Worm (Caenorhabditis elegans) whole organism, L3 larva: ENCODE measurements around the gene Y37E11B.2.

ENCODE experiments used
- ZK546.5 ChIP-seq: sonication (generic microtip); optimal IDR thresholded peaks from 2 replicates; lab custom pipeline; 2017; ENCODE audit warnings: missing biosample characterization, missing genetic modification characterization
- ceh-16 ChIP-seq: sonication (generic microtip); optimal IDR thresholded peaks from 2 replicates; lab custom pipeline; 2017; ENCODE audit warnings: missing biosample characterization, missing genetic modification characterization
- ceh-28 ChIP-seq: fragments of 150-350 bp; optimal IDR thresholded peaks from 2 replicates; lab custom pipeline; 2014; ENCODE audit warnings: missing biosample characterization, missing genetic modification reagents, missing genetic modification characterization
- daf-12 ChIP-seq: fragments of 150-350 bp; optimal IDR thresholded peaks from 2 replicates; lab custom pipeline; 2014; ENCODE audit warnings: missing biosample characterization, missing genetic modification reagents, missing genetic modification characterization
- egl-27 ChIP-seq: sonication (generic microtip); optimal IDR thresholded peaks from 4 replicates; lab custom pipeline; 2017; ENCODE audit warnings: missing biosample characterization, missing genetic modification reagents, missing genetic modification characterization
- elt-1 ChIP-seq: fragments of 150-350 bp; optimal IDR thresholded peaks from 2 replicates; lab custom pipeline; 2014; ENCODE audit warnings: missing biosample characterization, missing genetic modification characterization
- elt-2 ChIP-seq: sonication (generic microtip); optimal IDR thresholded peaks from 2 replicates; lab custom pipeline; 2016; ENCODE audit warnings: missing genetic modification reagents, mild to moderate bottlenecking, missing genetic modification characterization, missing compliant biosample characterization
- elt-3 ChIP-seq, 3 experiments: fragments of 150-350 bp in 1 of 3; sonication (generic microtip) in 2 of 3; optimal IDR thresholded peaks; 2 replicates in 2 of 3; 4 replicates in 1 of 3; lab custom pipeline; 2014 to 2017; ENCODE audit warnings: missing biosample characterization in 3 of 3, missing genetic modification characterization in 3 of 3
- fkh-10 ChIP-seq: sonication (generic microtip); optimal IDR thresholded peaks from 2 replicates; lab custom pipeline; 2017; ENCODE audit warnings: missing biosample characterization, missing genetic modification reagents, missing genetic modification characterization
- fkh-2 ChIP-seq: fragments of 150-350 bp; optimal IDR thresholded peaks from 2 replicates; lab custom pipeline; 2014; ENCODE audit warnings: missing biosample characterization, missing genetic modification reagents, missing genetic modification characterization
- fos-1 ChIP-seq: fragments of 150-350 bp; optimal IDR thresholded peaks from 2 replicates; lab custom pipeline; 2014; ENCODE audit warnings: missing biosample characterization, missing genetic modification characterization
- jun-1 ChIP-seq: fragments of 150-350 bp; optimal IDR thresholded peaks from 2 replicates; lab custom pipeline; 2014; ENCODE audit warnings: missing biosample characterization, missing genetic modification reagents, missing genetic modification characterization
- lin-15B ChIP-seq: fragments of 150-350 bp; optimal IDR thresholded peaks from 2 replicates; lab custom pipeline; 2014; ENCODE audit warnings: missing biosample characterization, missing genetic modification characterization
- lin-39 ChIP-seq: fragments of 150-350 bp; optimal IDR thresholded peaks from 2 replicates; lab custom pipeline; 2018; ENCODE audit warnings: missing biosample characterization, missing genetic modification reagents, missing genetic modification characterization
- lsy-12 ChIP-seq: sonication (generic microtip); optimal IDR thresholded peaks from 2 replicates; lab custom pipeline; 2016; ENCODE audit warnings: mild to moderate bottlenecking, missing genetic modification characterization, missing compliant biosample characterization
- mdl-1 ChIP-seq: fragments of 150-350 bp; optimal IDR thresholded peaks from 2 replicates; lab custom pipeline; 2014; ENCODE audit warnings: missing biosample characterization, missing genetic modification characterization
- mml-1 ChIP-seq: fragments of 150-350 bp; sonication (generic microtip); optimal IDR thresholded peaks from 3 replicates; lab custom pipeline; 2014; ENCODE audit warnings: missing biosample characterization, missing genetic modification characterization
- nfya-1 ChIP-seq: sonication (generic microtip); optimal IDR thresholded peaks from 2 replicates; lab custom pipeline; 2017; ENCODE audit warnings: missing genetic modification characterization, mild to moderate bottlenecking, missing compliant biosample characterization, antibody characterized with exemption, moderate library complexity; ENCODE audit not compliant: insufficient read depth
- nhr-11 ChIP-seq: fragments of 150-350 bp; optimal IDR thresholded peaks from 2 replicates; lab custom pipeline; 2014; ENCODE audit warnings: missing biosample characterization, missing genetic modification characterization
- nhr-12 ChIP-seq: fragments of 150-350 bp; optimal IDR thresholded peaks from 2 replicates; lab custom pipeline; 2014; ENCODE audit warnings: missing biosample characterization, missing genetic modification characterization
- nhr-23 ChIP-seq: fragments of 150-350 bp; optimal IDR thresholded peaks from 2 replicates; lab custom pipeline; 2014; ENCODE audit warnings: missing biosample characterization, missing genetic modification reagents, missing genetic modification characterization
- nhr-237 ChIP-seq: fragments of 150-350 bp; optimal IDR thresholded peaks from 2 replicates; lab custom pipeline; 2014; ENCODE audit warnings: missing biosample characterization, missing genetic modification characterization
- nhr-25 ChIP-seq: sonication (generic microtip); optimal IDR thresholded peaks from 2 replicates; lab custom pipeline; 2017; ENCODE audit warnings: missing biosample characterization, missing genetic modification characterization
- nhr-67 ChIP-seq: fragments of 150-350 bp; optimal IDR thresholded peaks from 2 replicates; lab custom pipeline; 2014; ENCODE audit warnings: missing biosample characterization, missing genetic modification characterization
- nhr-77 ChIP-seq: fragments of 150-350 bp; optimal IDR thresholded peaks from 2 replicates; lab custom pipeline; 2014; ENCODE audit warnings: missing biosample characterization, missing genetic modification characterization
- pha-4 ChIP-seq: fragments of 150-350 bp; optimal IDR thresholded peaks from 2 replicates; lab custom pipeline; 2014; ENCODE audit warnings: missing biosample characterization, missing genetic modification reagents, missing genetic modification characterization
- sea-2 ChIP-seq: fragments of 150-350 bp; sonication (generic microtip); optimal IDR thresholded peaks from 4 replicates; lab custom pipeline; 2014; ENCODE audit warnings: missing biosample characterization, missing genetic modification reagents, missing genetic modification characterization
- skn-1 ChIP-seq: fragments of 150-350 bp; optimal IDR thresholded peaks from 2 replicates; lab custom pipeline; 2014; ENCODE audit warnings: missing biosample characterization, missing genetic modification characterization
- snpc-4 ChIP-seq: fragments of 150-350 bp; optimal IDR thresholded peaks from 2 replicates; lab custom pipeline; 2014; ENCODE audit warnings: missing biosample characterization, missing genetic modification characterization
- tbx-2 ChIP-seq: sonication (generic microtip); optimal IDR thresholded peaks from 2 replicates; lab custom pipeline; 2016; ENCODE audit warnings: mild to moderate bottlenecking, missing genetic modification characterization, missing compliant biosample characterization
- unc-39 ChIP-seq: sonication (generic microtip); optimal IDR thresholded peaks from 4 replicates; lab custom pipeline; 2017; ENCODE audit warnings: missing biosample characterization, missing genetic modification characterization
- unc-62 ChIP-seq: fragments of 150-350 bp; sonication (generic microtip); optimal IDR thresholded peaks from 4 replicates; lab custom pipeline; 2014; ENCODE audit warnings: missing biosample characterization, missing genetic modification reagents, missing genetic modification characterization
- ztf-4 ChIP-seq: fragments of 150-350 bp; optimal IDR thresholded peaks from 2 replicates; lab custom pipeline; 2014; ENCODE audit warnings: missing biosample characterization, missing genetic modification characterization

Gene Y37E11B.2

ce11 chrIV:3597356-3597755, 19.1 kb downstream of the Y37E11B.2 start:
- TF ChIP-seq ztf-4 (tag; lab: Kevin White, UChicago) (no peak), snpc-4 (tag; lab: Kevin White, UChicago) (no peak), elt-2 (tag; lab: Kevin White, UChicago) (no peak), tbx-2 (tag; lab: Kevin White, UChicago) (no peak), fkh-10 (GFP tag; lab: Kevin White, UChicago) (no peak), ceh-16 (tag; lab: Kevin White, UChicago) (no peak), nhr-23 (tag; lab: Kevin White, UChicago) (no peak), fos-1 (tag; lab: Kevin White, UChicago) (no peak), fkh-2 (tag; lab: Kevin White, UChicago) (no peak), sea-2 (GFP tag; lab: Kevin White, UChicago) (no peak), ZK546.5 (tag; lab: Kevin White, UChicago) (no peak), elt-1 (tag; lab: Kevin White, UChicago) (no peak), mdl-1 (tag; lab: Kevin White, UChicago) (no peak), mml-1 (tag; lab: Kevin White, UChicago) (no peak), lsy-12 (tag; lab: Kevin White, UChicago) (no peak), unc-62 (GFP tag; lab: Kevin White, UChicago) (no peak)

DNA sequence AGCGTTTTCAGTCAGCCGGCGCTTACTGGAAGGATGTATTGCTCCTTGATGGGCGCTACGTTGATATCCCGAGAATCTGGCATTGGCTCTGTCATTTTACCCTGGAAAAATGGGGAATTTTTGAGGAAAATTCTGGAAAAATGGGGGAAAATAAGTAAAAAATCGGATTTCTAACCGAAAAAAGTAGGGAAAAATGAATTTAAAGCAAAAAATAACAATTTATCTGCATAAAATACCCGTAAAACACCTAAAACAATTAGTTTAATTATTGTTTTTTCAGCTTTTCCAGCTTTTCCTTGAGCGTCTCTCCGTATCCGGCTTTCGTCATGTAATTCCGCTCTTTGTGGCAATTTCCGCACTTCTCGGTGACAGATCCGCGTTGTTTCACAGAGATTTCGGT, 20.2 kb downstream of the Y37E11B.2 start, which contains the start of gene Y37E11B.5:
Y37E11B.5 (minus strand) TSS at position 101 of the 400 bp plus-strand sequence.
- TF ChIP-seq nhr-67 (tag; lab: Kevin White, UChicago) (no peak), sea-2 (GFP tag; lab: Kevin White, UChicago) (no peak), mdl-1 (tag; lab: Kevin White, UChicago) (no peak), elt-2 (tag; lab: Kevin White, UChicago) (no peak), pha-4 (tag; lab: Kevin White, UChicago) (no peak), nhr-11 (tag; lab: Kevin White, UChicago) (no peak), unc-62 (GFP tag; lab: Kevin White, UChicago) (no peak), nfya-1 (tag; lab: Kevin White, UChicago) (no peak), egl-27 (tag; lab: Kevin White, UChicago) (no peak), nhr-77 (tag; lab: Kevin White, UChicago) (no peak), fkh-10 (GFP tag; lab: Kevin White, UChicago) (no peak), elt-3 (tag; optimal IDR thresholded peaks at IDR 0.05; lab: Kevin White, UChicago) (no peak), ceh-16 (tag; lab: Kevin White, UChicago) (no peak), ztf-4 (tag; lab: Kevin White, UChicago) (no peak), lin-15B (tag; lab: Kevin White, UChicago) (no peak), nhr-12 (tag; lab: Kevin White, UChicago) (no peak), lin-39 (tag; lab: Kevin White, UChicago) (no peak), daf-12 (no peak), elt-1 (tag; lab: Kevin White, UChicago) (no peak), nhr-237 (tag; lab: Kevin White, UChicago) (no peak)
- TF ChIP-seq, all 47 proteins: peak for 0

DNA sequence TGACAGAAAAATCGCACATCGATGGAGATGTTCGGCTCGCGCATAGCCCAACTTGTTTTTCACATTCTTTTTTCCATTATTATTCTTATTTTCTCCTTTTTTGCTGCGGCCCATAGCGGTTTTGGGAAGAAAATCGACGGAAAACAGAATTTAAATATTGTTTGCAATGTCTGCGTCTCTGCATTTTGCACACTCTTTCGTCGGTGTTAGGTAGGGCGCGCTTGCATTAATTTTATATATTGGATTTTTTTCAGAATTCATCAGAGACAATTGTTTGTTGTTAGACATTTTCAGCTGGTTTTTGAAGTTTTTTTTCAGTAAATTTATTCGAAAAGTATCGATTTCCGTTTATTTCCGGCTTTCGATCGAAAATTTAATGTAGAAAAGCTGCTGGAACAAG, 20.9 kb downstream of the Y37E11B.2 start, which contains the start of gene Y37E11B.6:
Y37E11B.6 (minus strand) TSS at position 181 of the 400 bp plus-strand sequence.
- TF ChIP-seq skn-1 (no peak), unc-39 (tag; lab: Kevin White, UChicago) (no peak), nhr-25 (tag; lab: Kevin White, UChicago) (peak; percentile 22), unc-62 (GFP tag; lab: Kevin White, UChicago) (no peak), daf-12 (no peak), pha-4 (tag; lab: Kevin White, UChicago) (peak; percentile 2), ZK546.5 (tag; lab: Kevin White, UChicago) (no peak), lin-15B (tag; lab: Kevin White, UChicago) (peak; percentile 42), elt-3 (tag; optimal IDR thresholded peaks at IDR 0.05; lab: Kevin White, UChicago) (no peak)

DNA sequence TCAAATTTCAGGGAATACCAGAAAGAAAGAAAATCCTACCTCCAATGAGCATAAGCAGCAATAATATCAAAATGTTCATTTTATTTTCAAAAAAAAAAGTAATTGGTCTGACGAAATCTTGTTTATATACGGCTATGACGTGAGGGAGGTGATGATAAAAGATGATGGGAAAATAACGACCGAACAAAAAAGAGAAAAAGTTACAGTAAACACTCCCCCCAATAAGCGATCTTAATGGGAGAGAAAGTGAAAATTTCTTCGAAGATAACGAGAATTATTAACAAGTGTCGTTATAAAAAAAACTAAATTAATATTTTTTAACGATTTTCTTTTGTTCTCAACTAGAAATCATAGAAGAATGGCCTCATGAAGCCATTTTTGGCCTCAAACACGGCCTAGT, 21.7 kb downstream of the Y37E11B.2 start, which contains the start of gene Y37E11B.7:
Y37E11B.7 (minus strand) TSS at position 207 of the 400 bp plus-strand sequence.
- TF ChIP-seq jun-1 (tag; lab: Kevin White, UChicago) (no peak), mdl-1 (tag; lab: Kevin White, UChicago) (no peak), fkh-10 (GFP tag; lab: Kevin White, UChicago) (no peak), ceh-28 (no peak), egl-27 (tag; lab: Kevin White, UChicago) (no peak), tbx-2 (tag; lab: Kevin White, UChicago) (no peak)
